Fruit fly (Drosophila melanogaster): ENCODE data around the gene CG1737.

Gene CG1737

dm6 chrX:11369374-11369773 lies 19.0 kb downstream of the CG1737 start, which contains the start of gene dlg1 (continued):
- TF ChIP-seq stwl (tag; optimal IDR thresholded peaks at IDR 0.05) = peak; percentile 63
- peak; percentile 11 for TF ChIP-seq Ets97D (GFP tag; optimal IDR thresholded peaks at IDR 0.05)
- peak; percentile 63; the same call in 2 of the 3 replicates for TF ChIP-seq hb (GFP tag; IDR thresholded peaks at IDR 0.05; ENCODE audit: partially characterized antibody)
- TF ChIP-seq CG10267 (tag; optimal IDR thresholded peaks at IDR 0.05) = peak; percentile 8
- peak; percentile 83 for TF ChIP-seq E2f2 (GFP tag; IDR thresholded peaks at IDR 0.05)
- TF ChIP-seq row (GFP tag; IDR thresholded peaks at IDR 0.05) = peak; percentile 33; the same call in 1 of the 3 replicates
- TF ChIP-seq CG9797 (GFP tag; optimal IDR thresholded peaks at IDR 0.05) = peak; percentile 55
- peak; percentile 13 for TF ChIP-seq CG30020 (tag; optimal IDR thresholded peaks at IDR 0.05)
- peak; percentile 77 for TF ChIP-seq Med (GFP tag)
- TF ChIP-seq cas (GFP tag; IDR thresholded peaks at IDR 0.05) = no peak
- TF ChIP-seq disco-r (GFP tag; optimal IDR thresholded peaks at IDR 0.05) = no peak
- TF ChIP-seq inv (GFP tag; IDR thresholded peaks at IDR 0.05; ENCODE audit: partially characterized antibody) = peak; percentile 58
- no peak for TF ChIP-seq Hr3 (GFP tag; optimal IDR thresholded peaks at IDR 0.05)
- no peak for TF ChIP-seq pita (GFP tag; optimal IDR thresholded peaks at IDR 0.05)
- TF ChIP-seq pzg (GFP tag; optimal IDR thresholded peaks at IDR 0.05) = peak; percentile 55

- TF ChIP-seq MTF-1 (GFP tag; optimal IDR thresholded peaks at IDR 0.05; ENCODE audit: borderline replicate concordance) (no peak), BtbVII (GFP tag; optimal IDR thresholded peaks at IDR 0.05) (no peak), ap (GFP tag; IDR thresholded peaks at IDR 0.05) (0 out of 2 replicates have a peak, but pooled peaks have one; percentile 15), Dek (tag; optimal IDR thresholded peaks at IDR 0.05) (no peak), CG34376 (GFP tag; optimal IDR thresholded peaks at IDR 0.05) (no peak), CG2712 (tag; optimal IDR thresholded peaks at IDR 0.05) (peak; percentile 30), NC2β (GFP tag; optimal IDR thresholded peaks at IDR 0.05) (no peak), ci (GFP tag; IDR thresholded peaks at IDR 0.05) (0 out of 3 replicates have a peak, but pooled peaks have one; percentile 21), CG8944 (GFP tag; optimal IDR thresholded peaks at IDR 0.05) (no peak), stwl (tag; optimal IDR thresholded peaks at IDR 0.05) (no peak), onecut (GFP tag; IDR thresholded peaks at IDR 0.05) (no peak), CG14441 (GFP tag; IDR thresholded peaks at IDR 0.05) (peak; percentile 51), CG14667 (GFP tag; IDR thresholded peaks at IDR 0.05) (0 out of 2 replicates have a peak, but pooled peaks have one; percentile 29), CG12769 (tag; optimal IDR thresholded peaks at IDR 0.05) (peak; percentile 39), CG9876 (GFP tag; optimal IDR thresholded peaks at IDR 0.05) (no peak), Ravus (GFP tag; IDR thresholded peaks at IDR 0.05) (no peak), vvl (GFP tag; IDR thresholded peaks at IDR 0.05) (peak; percentile 25; the same call in 1 of the 2 replicates), wdn (GFP tag; IDR thresholded peaks at IDR 0.05) (peak; percentile 31; the same call in 1 of the 2 replicates), Atf6 (GFP tag; IDR thresholded peaks at IDR 0.05) (peak; percentile 60), zf30C (GFP tag; optimal IDR thresholded peaks at IDR 0.05) (no peak), bsh (GFP tag; optimal IDR thresholded peaks at IDR 0.05) (no peak), B-H1 (GFP tag; IDR thresholded peaks at IDR 0.05) (0 out of 3 replicates have a peak, but pooled peaks have one; percentile 10), CG1024 (GFP tag; IDR thresholded peaks at IDR 0.05) (no peak), CG30403 (GFP tag; optimal IDR thresholded peaks at IDR 0.05) (peak; percentile 20), E2f2 (GFP tag; IDR thresholded peaks at IDR 0.05) (peak; percentile 9; the same call in 1 of the 2 replicates), hkb (optimal IDR thresholded peaks at IDR 0.05) (no peak), hkb (GFP tag; IDR thresholded peaks at IDR 0.05) (0 out of 2 replicates have a peak, but pooled peaks have one; percentile 31), mirr (GFP tag; optimal IDR thresholded peaks at IDR 0.05) (no peak), al (GFP tag; IDR thresholded peaks at IDR 0.05) (peak; percentile 40; the same call in 1 of the 2 replicates), Pdp1 (GFP tag; optimal IDR thresholded peaks at IDR 0.05) (no peak), CG7556 (GFP tag; optimal IDR thresholded peaks at IDR 0.05) (no peak), croc (GFP tag; conservative IDR thresholded peaks at IDR 0.05) (peak; percentile 22; the same call in 1 of the 3 replicates), chif (GFP tag; optimal IDR thresholded peaks at IDR 0.05) (peak in 1 of 2 experiments; percentile 3), CG13296 (GFP tag; optimal IDR thresholded peaks at IDR 0.05) (no peak), CG18262 (tag; optimal IDR thresholded peaks at IDR 0.05) (peak; percentile 28), ttk (GFP tag; IDR thresholded peaks at IDR 0.05) (peak; percentile 42; the same call in 1 of the 2 replicates), bowl (GFP tag; IDR thresholded peaks at IDR 0.05) (no peak)
These were observed 20.4 kb downstream of the CG1737 start for dm6 chrX:11370792-11371191.
